Worm (Caenorhabditis elegans) whole organism, midembryonic: ENCODE results near the gene H12I13.1.

Experiments
- T22C8.4 ChIP-seq: fragments of 200-800 bp; sonication (Bioruptor generic); IDR thresholded peaks from 2 replicates; pipeline ENCODE4 v1.3.6; 2022; ENCODE audit warnings: missing genetic modification characterization, missing compliant biosample characterization
- cog-1 ChIP-seq: sonication (generic microtip); optimal IDR thresholded peaks from 2 replicates; lab custom pipeline; 2016; ENCODE audit warnings: missing genetic modification characterization, missing compliant biosample characterization
- flt-1 ChIP-seq: fragments of 200-800 bp; sonication (Bioruptor generic); IDR thresholded peaks from 2 replicates; pipeline ENCODE4 v1.3.6; 2022; ENCODE audit warnings: missing genetic modification characterization, missing compliant biosample characterization
- klf-2 ChIP-seq: fragments of 200-800 bp; sonication (Bioruptor generic); conservative IDR thresholded peaks from 2 replicates; pipeline ENCODE4 v1.3.6; 2022; ENCODE audit warnings: missing genetic modification reagents, missing genetic modification characterization, missing compliant biosample characterization
- med-1 ChIP-seq: sonication (generic microtip); optimal IDR thresholded peaks from 2 replicates; lab custom pipeline; 2017; ENCODE audit warnings: missing genetic modification characterization, mild to moderate bottlenecking, missing compliant biosample characterization, antibody characterized with exemption, missing genetic modification reagents; ENCODE audit not compliant: insufficient read depth
- ref-1 ChIP-seq: fragments of 200-800 bp; sonication (Bioruptor generic); conservative IDR thresholded peaks from 2 replicates; pipeline ENCODE4 v1.3.6; 2022; ENCODE audit warnings: missing genetic modification reagents, missing genetic modification characterization, missing compliant biosample characterization
- ztf-23 ChIP-seq: fragments of 200-800 bp; sonication (Bioruptor generic); IDR thresholded peaks from 2 replicates; pipeline ENCODE4 v1.3.6; 2022; ENCODE audit warnings: missing genetic modification reagents, missing genetic modification characterization, missing compliant biosample characterization
- ztf-29 ChIP-seq: fragments of 200-800 bp; sonication (Bioruptor generic); IDR thresholded peaks from 2 replicates; pipeline ENCODE4 v1.3.6; 2022; ENCODE audit warnings: missing genetic modification reagents, missing genetic modification characterization, missing compliant biosample characterization

DNA sequence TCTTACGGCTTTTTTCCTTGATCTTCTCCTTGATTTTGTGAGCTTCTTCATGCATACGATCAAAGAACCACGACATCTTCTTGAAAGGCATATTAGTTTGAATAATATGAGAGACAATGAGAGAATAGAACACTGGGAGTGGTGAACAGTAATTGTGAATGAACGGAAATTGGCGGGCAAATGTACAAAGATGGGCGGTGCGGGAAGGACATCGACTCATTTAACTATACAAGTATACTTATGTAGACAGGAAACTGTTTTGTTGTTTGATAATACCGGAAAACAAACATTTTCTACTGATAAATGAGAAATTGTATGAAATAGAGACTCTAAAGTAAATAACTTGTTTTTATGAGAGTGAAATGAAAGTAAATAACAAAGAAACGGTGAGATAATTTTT is 21.9 kb downstream of the H12I13.1 start, which contains the start of gene R12C12.5:
- TF ChIP-seq T22C8.4 (GFP tag; lab: Robert Waterston, UW) (no peak), flt-1 (GFP tag; lab: Robert Waterston, UW) (no peak), klf-2 (GFP tag; lab: Robert Waterston, UW) (no peak), ztf-23 (no peak), ztf-29 (GFP tag; lab: Robert Waterston, UW) (no peak), cog-1 (tag; lab: Kevin White, UChicago) (no peak), ref-1 (GFP tag; lab: Robert Waterston, UW) (no peak), med-1 (no peak)
